Fruit fly (Drosophila melanogaster) whole organism, embryonic: ENCODE measurements around the gene retm.

Source experiments
- Antp ChIP-seq: fragments of 200-800 bp; sonication (Bioruptor generic); optimal IDR thresholded peaks from 3 replicates; lab custom pipeline; 2016; ENCODE audit warnings: missing biosample characterization, missing genetic modification characterization
- Atf6 ChIP-seq: fragments of 200-800 bp; sonication (Bioruptor generic); IDR thresholded peaks from 2 replicates; pipeline ENCODE4 v1.3.6; 2022; ENCODE audit warnings: missing biosample characterization, missing genetic modification characterization
- CG10565 ChIP-seq: fragments of 200-800 bp; sonication (Bioruptor generic); optimal IDR thresholded peaks from 3 replicates; lab custom pipeline; 2016; ENCODE audit warnings: missing biosample characterization, mild to moderate bottlenecking, missing genetic modification characterization
- CG13775 ChIP-seq: fragments of 200-800 bp; sonication (Bioruptor generic); optimal IDR thresholded peaks from 3 replicates; lab custom pipeline; 2017; ENCODE audit warnings: missing biosample characterization, mild to moderate bottlenecking, missing genetic modification characterization
- CG14441 ChIP-seq: fragments of 200-800 bp; sonication (Bioruptor generic); IDR thresholded peaks from 2 replicates; pipeline ENCODE4 v1.3.6; 2022; ENCODE audit warnings: missing biosample characterization, missing genetic modification characterization
- CG17328 ChIP-seq: fragments of 200-800 bp; sonication (Bioruptor generic); IDR thresholded peaks from 2 replicates; pipeline ENCODE4 v1.3.6; 2022; ENCODE audit warnings: missing biosample characterization, missing genetic modification characterization
- CG17361 ChIP-seq: fragments of 200-800 bp; sonication (Bioruptor generic); IDR thresholded peaks from 3 replicates; pipeline ENCODE4 v1.3.6; 2022; ENCODE audit warnings: missing biosample characterization, missing genetic modification characterization
- CG17568 ChIP-seq: fragments of 200-800 bp; sonication (Bioruptor generic); optimal IDR thresholded peaks from 2 replicates; lab custom pipeline; 2018; ENCODE audit warnings: missing biosample characterization, mild to moderate bottlenecking, missing genetic modification characterization, moderate library complexity
- CG17802 ChIP-seq: fragments of 200-800 bp; sonication (Bioruptor generic); optimal IDR thresholded peaks from 2 replicates; lab custom pipeline; 2018; ENCODE audit warnings: missing biosample characterization, mild to moderate bottlenecking, missing genetic modification characterization, moderate library complexity
- CG17829 ChIP-seq: fragments of 200-800 bp; optimal IDR thresholded peaks from 2 replicates; lab custom pipeline; 2019; ENCODE audit warnings: missing biosample characterization, mild to moderate bottlenecking, missing genetic modification characterization, moderate library complexity
- CG2199 ChIP-seq: fragments of 200-800 bp; sonication (Bioruptor generic); IDR thresholded peaks from 3 replicates; pipeline ENCODE4 v1.3.6; 2022; ENCODE audit warnings: missing biosample characterization, missing genetic modification characterization
- CG2712 ChIP-seq: fragments of 200-800 bp; optimal IDR thresholded peaks from 3 replicates; lab custom pipeline; 2019; ENCODE audit warnings: missing biosample characterization, mild to moderate bottlenecking, missing genetic modification characterization, moderate library complexity
- CG2889 ChIP-seq: fragments of 200-800 bp; sonication (Bioruptor generic); IDR thresholded peaks from 3 replicates; pipeline ENCODE4 v1.3.6; 2022; ENCODE audit warnings: missing biosample characterization, missing genetic modification characterization
- CG30431 ChIP-seq: fragments of 200-800 bp; sonication (Bioruptor generic); optimal IDR thresholded peaks from 2 replicates; lab custom pipeline; 2017; ENCODE audit warnings: missing biosample characterization, missing genetic modification characterization
- CG31224 ChIP-seq: fragments of 200-800 bp; sonication (Bioruptor generic); IDR thresholded peaks from 2 replicates; pipeline ENCODE4 v1.3.6; 2022; ENCODE audit warnings: missing biosample characterization, missing genetic modification characterization
- CG31388 ChIP-seq: fragments of 200-800 bp; sonication (Bioruptor generic); optimal IDR thresholded peaks from 2 replicates; lab custom pipeline; 2016; ENCODE audit warnings: missing biosample characterization, missing genetic modification characterization
- CG33557 ChIP-seq: fragments of 200-800 bp; sonication (Bioruptor generic); optimal IDR thresholded peaks from 2 replicates; lab custom pipeline; 2019; ENCODE audit warnings: missing biosample characterization, mild to moderate bottlenecking, missing genetic modification characterization, moderate library complexity
- CG3847 ChIP-seq: fragments of 200-800 bp; sonication (Bioruptor generic); IDR thresholded peaks from 2 replicates; pipeline ENCODE4 v1.3.6; 2022; ENCODE audit warnings: missing biosample characterization, missing genetic modification characterization
- CG4730 ChIP-seq: fragments of 200-800 bp; sonication (Bioruptor generic); IDR thresholded peaks from 2 replicates; pipeline ENCODE4 v1.3.6; 2022; ENCODE audit warnings: missing biosample characterization, missing genetic modification characterization
- CG5953 ChIP-seq: fragments of 200-800 bp; sonication (Bioruptor generic); IDR thresholded peaks from 2 replicates; pipeline ENCODE4 v1.3.6; 2022; ENCODE audit warnings: missing biosample characterization, missing genetic modification characterization
- CG7271 ChIP-seq: fragments of 200-800 bp; sonication (Bioruptor generic); optimal IDR thresholded peaks from 2 replicates; lab custom pipeline; 2018; ENCODE audit warnings: missing biosample characterization, mild to moderate bottlenecking, missing genetic modification characterization, moderate library complexity
- CG7786 ChIP-seq: fragments of 200-800 bp; sonication (Bioruptor generic); optimal IDR thresholded peaks from 2 replicates; lab custom pipeline; 2016; ENCODE audit warnings: missing biosample characterization, missing genetic modification characterization
- CG8359 ChIP-seq: fragments of 200-800 bp; sonication (Bioruptor generic); optimal IDR thresholded peaks from 2 replicates; lab custom pipeline; 2017; ENCODE audit warnings: missing biosample characterization, mild to moderate bottlenecking, missing genetic modification characterization, borderline replicate concordance
- Chrac-16 ChIP-seq: fragments of 200-800 bp; sonication (Bioruptor generic); optimal IDR thresholded peaks from 3 replicates; lab custom pipeline; 2016; ENCODE audit warnings: missing biosample characterization, missing genetic modification characterization
- D19A ChIP-seq: fragments of 200-800 bp; optimal IDR thresholded peaks from 3 replicates; lab custom pipeline; 2019; ENCODE audit warnings: missing biosample characterization, mild to moderate bottlenecking, missing genetic modification characterization, moderate library complexity
- Dip3 ChIP-seq: fragments of 200-800 bp; sonication (Bioruptor generic); optimal IDR thresholded peaks from 3 replicates; lab custom pipeline; 2016; ENCODE audit warnings: missing biosample characterization, missing genetic modification characterization
- Dref ChIP-seq: fragments of 200-800 bp; sonication (Bioruptor generic); IDR thresholded peaks from 2 replicates; pipeline ENCODE4 v1.3.6; 2022; ENCODE audit warnings: missing biosample characterization, missing genetic modification characterization
- HmgD ChIP-seq: fragments of 200-800 bp; sonication (Bioruptor generic); optimal IDR thresholded peaks from 3 replicates; lab custom pipeline; 2016; ENCODE audit warnings: missing biosample characterization, missing genetic modification characterization
- Hr39 ChIP-seq: fragments of >200 bp; optimal IDR thresholded peaks from 2 replicates; lab custom pipeline; 2017
- Hr51 ChIP-seq, 2 experiments: fragments of 200-800 bp; sonication (Bioruptor generic); optimal IDR thresholded peaks; 2 replicates in 1 of 2; 3 replicates in 1 of 2; lab custom pipeline; 2016 to 2018; ENCODE audit warnings: missing biosample characterization in 2 of 2, missing genetic modification characterization in 2 of 2, mild to moderate bottlenecking in 1 of 2, moderate library complexity in 1 of 2
- Hr78 ChIP-seq, 2 experiments: fragments of 200-800 bp in 1 of 2; fragments of >200 bp in 1 of 2; sonication (Bioruptor generic) in 1 of 2; optimal IDR thresholded peaks; 2 replicates each; lab custom pipeline; 2017 to 2019; ENCODE audit warnings: missing biosample characterization in 2 of 2, missing genetic modification characterization in 2 of 2, mild to moderate bottlenecking in 1 of 2, moderate library complexity in 1 of 2
- Jarid2 ChIP-seq: fragments of 200-800 bp; sonication (Bioruptor generic); optimal IDR thresholded peaks from 3 replicates; lab custom pipeline; 2017; ENCODE audit warnings: mild to moderate bottlenecking, missing biosample characterization, missing genetic modification reagents, missing genetic modification characterization
- Opbp ChIP-seq: fragments of 200-800 bp; sonication (Bioruptor generic); IDR thresholded peaks from 3 replicates; pipeline ENCODE4 v1.3.6; 2022; ENCODE audit warnings: missing biosample characterization, missing genetic modification characterization; ENCODE audit not compliant: partially characterized antibody
- Rx ChIP-seq: fragments of 200-800 bp; sonication (Bioruptor generic); IDR thresholded peaks from 2 replicates; pipeline ENCODE4 v1.3.6; 2022; ENCODE audit warnings: missing biosample characterization, missing genetic modification characterization
- Sry-δ ChIP-seq: fragments of 200-800 bp; sonication (Bioruptor generic); optimal IDR thresholded peaks from 2 replicates; lab custom pipeline; 2016; ENCODE audit warnings: missing biosample characterization, missing genetic modification characterization
- Tbp ChIP-seq: fragments of >200 bp; optimal IDR thresholded peaks from 2 replicates; lab custom pipeline; 2018; ENCODE audit warnings: missing biosample characterization, missing genetic modification characterization
- Xbp1 ChIP-seq: fragments of 200-800 bp; sonication (Bioruptor generic); optimal IDR thresholded peaks from 3 replicates; lab custom pipeline; 2016; ENCODE audit warnings: missing biosample characterization, mild to moderate bottlenecking, missing genetic modification characterization
- ase ChIP-seq: fragments of 200-800 bp; sonication (Bioruptor generic); IDR thresholded peaks from 3 replicates; pipeline ENCODE4 v1.3.6; 2022; ENCODE audit warnings: missing biosample characterization, missing genetic modification characterization
- cato ChIP-seq: fragments of 200-800 bp; sonication (Bioruptor generic); optimal IDR thresholded peaks from 2 replicates; lab custom pipeline; 2016; ENCODE audit warnings: missing biosample characterization, missing genetic modification characterization, borderline replicate concordance
- caup ChIP-seq: fragments of 200-800 bp; sonication (Bioruptor generic); optimal IDR thresholded peaks from 3 replicates; lab custom pipeline; 2017; ENCODE audit warnings: missing biosample characterization, mild to moderate bottlenecking, missing genetic modification characterization, moderate library complexity; ENCODE audit not compliant: severe bottlenecking
- chinmo ChIP-seq: fragments of 200-800 bp; sonication (Bioruptor generic); IDR thresholded peaks from 4 replicates; pipeline ENCODE4 v1.3.6; 2022; ENCODE audit warnings: missing biosample characterization, missing genetic modification characterization; ENCODE audit not compliant: partially characterized antibody
- croc ChIP-seq: fragments of 200-800 bp; sonication (Bioruptor generic); conservative IDR thresholded peaks from 3 replicates; pipeline ENCODE4 v1.3.6; 2022; ENCODE audit warnings: missing biosample characterization, missing genetic modification characterization
- esg ChIP-seq: fragments of 200-800 bp; sonication (Bioruptor generic); conservative IDR thresholded peaks from 2 replicates; pipeline ENCODE4 v1.3.6; 2022; ENCODE audit warnings: missing biosample characterization, missing genetic modification characterization
- insv ChIP-seq, 2 experiments: fragments of 200-800 bp; sonication (Bioruptor generic); optimal IDR thresholded peaks; 3 replicates each; lab custom pipeline; 2016 to 2018; ENCODE audit warnings: missing biosample characterization in 2 of 2, missing genetic modification characterization in 2 of 2
- lola ChIP-seq, 3 experiments: fragments of >200 bp in 2 of 3; fragments of 200-800 bp in 1 of 3; sonication (Bioruptor generic) in 1 of 3; optimal IDR thresholded peaks; 2 replicates each; lab custom pipeline; 2017 to 2019; ENCODE audit warnings: missing biosample characterization in 3 of 3, missing genetic modification characterization in 3 of 3, mild to moderate bottlenecking in 1 of 3, moderate library complexity in 1 of 3
- sd ChIP-seq: fragments of 200-800 bp; sonication (Bioruptor generic); optimal IDR thresholded peaks from 3 replicates; lab custom pipeline; 2018; ENCODE audit warnings: missing biosample characterization, mild to moderate bottlenecking, missing genetic modification characterization, moderate library complexity
- so ChIP-seq: fragments of 200-800 bp; sonication (Bioruptor generic); IDR thresholded peaks from 3 replicates; pipeline ENCODE4 v1.3.6; 2022; ENCODE audit warnings: missing biosample characterization, missing genetic modification characterization
- sob ChIP-seq: fragments of 200-800 bp; sonication (Bioruptor generic); IDR thresholded peaks from 2 replicates; pipeline ENCODE4 v1.3.6; 2022; ENCODE audit warnings: missing biosample characterization, missing genetic modification characterization
- sr ChIP-seq: fragments of 200-800 bp; sonication (Bioruptor generic); IDR thresholded peaks from 3 replicates; pipeline ENCODE4 v1.3.6; 2022; ENCODE audit warnings: missing biosample characterization, missing genetic modification characterization
- tin ChIP-seq: fragments of 200-800 bp; sonication (Bioruptor generic); optimal IDR thresholded peaks from 3 replicates; lab custom pipeline; 2016; ENCODE audit warnings: missing biosample characterization, missing genetic modification characterization
- toy ChIP-seq: fragments of 200-800 bp; sonication (Bioruptor generic); IDR thresholded peaks from 2 replicates; pipeline ENCODE4 v1.3.6; 2022; ENCODE audit warnings: missing biosample characterization, missing genetic modification characterization

Gene retm

DNA sequence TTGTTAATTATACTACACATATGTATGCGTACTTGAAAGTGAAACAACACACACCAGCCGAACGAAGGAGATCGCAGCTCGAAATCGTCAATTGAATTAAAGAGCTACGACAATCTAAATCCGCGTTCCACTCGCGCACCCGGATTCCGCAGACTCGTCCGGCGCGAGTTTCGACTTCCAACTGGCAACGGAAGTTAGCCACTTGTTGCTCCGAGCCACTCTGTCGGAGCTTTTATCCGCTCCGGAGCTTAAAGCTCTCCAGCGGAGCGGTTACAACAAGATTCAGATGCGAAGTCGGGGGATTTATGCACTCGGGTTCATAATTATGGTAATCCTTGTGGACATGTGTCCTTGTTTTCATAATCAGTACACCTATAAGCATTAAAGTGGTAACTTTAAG lies 9.8 kb upstream of the retm start, which contains the start of gene Rchy1 (continued):
- TF ChIP-seq CG30431, result no peak
- no peak for TF ChIP-seq CG33557
- TF ChIP-seq CG7786 (GFP tag; lab: Kevin White, UChicago), result no peak
- TF ChIP-seq Hr51 (GFP tag; optimal IDR thresholded peaks at IDR 0.05; lab: Kevin White, UChicago), result no peak
- no peak for TF ChIP-seq CG31388 (GFP tag; lab: Kevin White, UChicago)
- TF ChIP-seq CG17568 (GFP tag; lab: Kevin White, UChicago), result no peak
- peak; percentile 58; the same call in 1 of the 2 replicates for TF ChIP-seq sob (GFP tag; lab: Robert Waterston, UW)
- TF ChIP-seq lola (GFP tag; optimal IDR thresholded peaks at IDR 0.05; lab: Kevin White, UChicago), result no peak
- TF ChIP-seq Rx (GFP tag; lab: Robert Waterston, UW), result no peak
- no peak for TF ChIP-seq Dip3 (GFP tag; lab: Kevin White, UChicago)
- TF ChIP-seq CG7271 (tag; lab: Kevin White, UChicago), result no peak
- TF ChIP-seq CG13775, result no peak
- TF ChIP-seq CG3847, result peak; percentile 28; the same call in 1 of the 2 replicates
- TF ChIP-seq Xbp1 (GFP tag; lab: Kevin White, UChicago), result no peak
- TF ChIP-seq Jarid2, result peak; percentile 82
- TF ChIP-seq HmgD (GFP tag; lab: Kevin White, UChicago), result no peak
- peak; percentile 76 for TF ChIP-seq caup (GFP tag; lab: Kevin White, UChicago)
- peak; percentile 41 for TF ChIP-seq Atf6
- TF ChIP-seq CG31224, result no peak
- peak; percentile 62; the same call in 1 of the 3 replicates for TF ChIP-seq so (GFP tag; lab: Robert Waterston, UW)
- no peak for TF ChIP-seq sr (GFP tag; lab: Robert Waterston, UW)
- no peak for TF ChIP-seq Sry-δ (GFP tag; lab: Kevin White, UChicago)
- no peak for TF ChIP-seq Hr39 (lab: Kevin White, UChicago)
- TF ChIP-seq CG2889 (GFP tag; lab: Robert Waterston, UW), result no peak
- TF ChIP-seq chinmo (GFP tag; lab: Robert Waterston, UW), result 0 out of 4 replicates have a peak, but pooled peaks have one; percentile 38
- TF ChIP-seq CG17829 (tag; lab: Kevin White, UChicago), result no peak
- no peak for TF ChIP-seq ase (GFP tag; lab: Robert Waterston, UW)
- TF ChIP-seq D19A (tag; lab: Kevin White, UChicago), result no peak
- no peak for TF ChIP-seq CG5953 (GFP tag; lab: Robert Waterston, UW)
- TF ChIP-seq Opbp (GFP tag; lab: Robert Waterston, UW), result 0 out of 3 replicates have a peak, but pooled peaks have one; percentile 28
- no peak for TF ChIP-seq Chrac-16 (GFP tag; lab: Kevin White, UChicago)
- 0 out of 2 replicates have a peak, but pooled peaks have one; percentile 13 for TF ChIP-seq CG17328 (GFP tag; lab: Robert Waterston, UW)
- no peak for TF ChIP-seq tin (GFP tag; lab: Kevin White, UChicago)
- TF ChIP-seq Hr78 (GFP tag; optimal IDR thresholded peaks at IDR 0.05; lab: Kevin White, UChicago), result no peak
- TF ChIP-seq CG2199 (GFP tag; lab: Robert Waterston, UW), result no peak
- no peak for TF ChIP-seq CG4730 (GFP tag; lab: Robert Waterston, UW)
- TF ChIP-seq croc (GFP tag; lab: Robert Waterston, UW), result no peak
- no peak for TF ChIP-seq CG2712 (tag; lab: Kevin White, UChicago)
- no peak for TF ChIP-seq esg
- TF ChIP-seq CG14441 (GFP tag; lab: Robert Waterston, UW), result 0 out of 2 replicates have a peak, but pooled peaks have one; percentile 6
- TF ChIP-seq cato (GFP tag; lab: Kevin White, UChicago), result no peak
- no peak for TF ChIP-seq insv (GFP tag; optimal IDR thresholded peaks at IDR 0.05; lab: Kevin White, UChicago)
- TF ChIP-seq CG10565, result no peak
- no peak for TF ChIP-seq CG17361
- TF ChIP-seq CG8359 (GFP tag; lab: Kevin White, UChicago), result no peak
- no peak for TF ChIP-seq toy (GFP tag; lab: Robert Waterston, UW)
- TF ChIP-seq CG17802 (tag; lab: Kevin White, UChicago), result no peak
- no peak for TF ChIP-seq Tbp
- TF ChIP-seq sd (tag; lab: Kevin White, UChicago), result peak; percentile 34
- TF ChIP-seq Antp (GFP tag; lab: Kevin White, UChicago), result no peak
- TF ChIP-seq Dref (GFP tag; lab: Robert Waterston, UW), result no peak
